Worm (Caenorhabditis elegans): ENCODE measurements around the gene F13D11.4.

The F13D11.4 gene

ce11 chrX:5816346-5816745, 18.3 kb downstream of the F13D11.4 start (continued):
- TF ChIP-seq ceh-24 (tag; optimal IDR thresholded peaks at IDR 0.05): no peak
- TF ChIP-seq hlh-6 (tag; optimal IDR thresholded peaks at IDR 0.05): no peak
- peak; percentile 20 for TF ChIP-seq ceh-19 (GFP tag; optimal IDR thresholded peaks at IDR 0.05)
- peak; percentile 42 for TF ChIP-seq sox-4 (tag; optimal IDR thresholded peaks at IDR 0.05)
- no peak for TF ChIP-seq F13H6.1 (tag; optimal IDR thresholded peaks at IDR 0.05)
- no peak for TF ChIP-seq mec-3 (tag; optimal IDR thresholded peaks at IDR 0.05; ENCODE audit: borderline replicate concordance)
- peak; percentile 12 for TF ChIP-seq elt-2 (tag; optimal IDR thresholded peaks at IDR 0.05)
- no peak for TF ChIP-seq pag-3 (tag; optimal IDR thresholded peaks at IDR 0.05; ENCODE audit: borderline replicate concordance)
- no peak for TF ChIP-seq C08G9.2 (tag; optimal IDR thresholded peaks at IDR 0.05)
- no peak for TF ChIP-seq dve-1 (tag; optimal IDR thresholded peaks at IDR 0.05)
- no peak for TF ChIP-seq K09A11.1 (tag; optimal IDR thresholded peaks at IDR 0.05; ENCODE audit: insufficient read depth)
- TF ChIP-seq ahr-1 (tag; optimal IDR thresholded peaks at IDR 0.05): no peak
- no peak for TF ChIP-seq pqm-1 (tag; optimal IDR thresholded peaks at IDR 0.05)

ce11 chrX:5815343-5815742, 19.3 kb downstream of the F13D11.4 start:
- TF ChIP-seq zip-5 (tag; optimal IDR thresholded peaks at IDR 0.05) (no peak), eyg-1 (tag; optimal IDR thresholded peaks at IDR 0.05) (no peak), K09A11.1 (tag; optimal IDR thresholded peaks at IDR 0.05; ENCODE audit: insufficient read depth) (no peak), K02D7.2 (tag; optimal IDR thresholded peaks at IDR 0.05) (no peak), fax-1 (tag; optimal IDR thresholded peaks at IDR 0.05) (no peak), rnt-1 (tag; optimal IDR thresholded peaks at IDR 0.05) (no peak), sox-2 (GFP tag; IDR thresholded peaks at IDR 0.05) (no peak), nhr-11 (tag; optimal IDR thresholded peaks at IDR 0.05) (no peak)

ce11 chrX:5814342-5814741, 20.3 kb downstream of the F13D11.4 start:
- TF ChIP-seq pat-9 (tag; optimal IDR thresholded peaks at IDR 0.05): no peak
- TF ChIP-seq madf-2 (tag; optimal IDR thresholded peaks at IDR 0.05): no peak
- no peak for TF ChIP-seq ceh-48 (tag; optimal IDR thresholded peaks at IDR 0.05)
- no peak for TF ChIP-seq ets-4 (tag; optimal IDR thresholded peaks at IDR 0.05)
- TF ChIP-seq ceh-34 (tag; optimal IDR thresholded peaks at IDR 0.05): no peak
- TF ChIP-seq elt-4 (tag; optimal IDR thresholded peaks at IDR 0.05): no peak
- TF ChIP-seq ceh-30 (tag; optimal IDR thresholded peaks at IDR 0.05): no peak
- TF ChIP-seq pqm-1 (tag; optimal IDR thresholded peaks at IDR 0.05): no peak
- no peak for TF ChIP-seq dve-1 (tag; optimal IDR thresholded peaks at IDR 0.05)
- no peak for TF ChIP-seq syd-9 (tag; optimal IDR thresholded peaks at IDR 0.05)
- no peak for TF ChIP-seq fax-1 (tag; optimal IDR thresholded peaks at IDR 0.05)
- TF ChIP-seq unc-42 (tag; optimal IDR thresholded peaks at IDR 0.05): no peak
- no peak for TF ChIP-seq nhr-232 (tag; optimal IDR thresholded peaks at IDR 0.05)
- no peak for TF ChIP-seq ceh-31 (tag; optimal IDR thresholded peaks at IDR 0.05)
- TF ChIP-seq pha-4 (tag; optimal IDR thresholded peaks at IDR 0.05): no peak
- TF ChIP-seq tbx-2 (tag; optimal IDR thresholded peaks at IDR 0.05): no peak

- TF ChIP-seq ceh-19 (GFP tag; optimal IDR thresholded peaks at IDR 0.05): no peak
- no peak for TF ChIP-seq hlh-15 (tag; optimal IDR thresholded peaks at IDR 0.05)
- no peak for TF ChIP-seq F13H6.1 (tag; optimal IDR thresholded peaks at IDR 0.05)
- TF ChIP-seq rnt-1 (tag; optimal IDR thresholded peaks at IDR 0.05): no peak
- TF ChIP-seq elt-2 (tag; optimal IDR thresholded peaks at IDR 0.05): peak; percentile 25
These were observed 21.6 kb downstream of the F13D11.4 start for ce11 chrX:5813030-5813429.

- TF ChIP-seq hlh-13 (GFP tag; optimal IDR thresholded peaks at IDR 0.05): no peak
- peak; percentile 89 for TF ChIP-seq pha-2 (tag; optimal IDR thresholded peaks at IDR 0.05)
- peak; percentile 44 for TF ChIP-seq gmeb-2 (tag; optimal IDR thresholded peaks at IDR 0.05)
- peak; percentile 83 for TF ChIP-seq hlh-6 (tag; optimal IDR thresholded peaks at IDR 0.05)
- peak; percentile 37 for TF ChIP-seq ttx-3 (tag; optimal IDR thresholded peaks at IDR 0.05)
- no peak for TF ChIP-seq nhr-11 (tag; optimal IDR thresholded peaks at IDR 0.05)
- peak; percentile 21 for TF ChIP-seq zip-5 (tag; optimal IDR thresholded peaks at IDR 0.05)
- TF ChIP-seq ceh-48 (tag; optimal IDR thresholded peaks at IDR 0.05): peak; percentile 93
- TF ChIP-seq ceh-30 (tag; optimal IDR thresholded peaks at IDR 0.05): peak; percentile 86
- peak; percentile 76 for TF ChIP-seq ceh-22 (tag; optimal IDR thresholded peaks at IDR 0.05)
- TF ChIP-seq pax-1 (tag; optimal IDR thresholded peaks at IDR 0.05): no peak
- TF ChIP-seq C38D4.7 (GFP tag; optimal IDR thresholded peaks at IDR 0.05): no peak
- TF ChIP-seq pha-4 (tag; optimal IDR thresholded peaks at IDR 0.05): no peak
- TF ChIP-seq ceh-34 (tag; optimal IDR thresholded peaks at IDR 0.05): peak; percentile 99
- peak; percentile 84 for TF ChIP-seq ceh-19 (GFP tag; optimal IDR thresholded peaks at IDR 0.05)
- peak; percentile 50 for TF ChIP-seq che-1 (tag; optimal IDR thresholded peaks at IDR 0.05)
- TF ChIP-seq eyg-1 (tag; optimal IDR thresholded peaks at IDR 0.05): peak; percentile 77
- no peak for TF ChIP-seq ama-1 (optimal IDR thresholded peaks at IDR 0.05)
- TF ChIP-seq unc-55 (GFP tag; optimal IDR thresholded peaks at IDR 0.05): peak; percentile 91
- peak; percentile 31 for TF ChIP-seq pag-3 (tag; optimal IDR thresholded peaks at IDR 0.05; ENCODE audit: borderline replicate concordance)
- no peak for TF ChIP-seq odd-2 (tag; optimal IDR thresholded peaks at IDR 0.05)
These were observed 22.5 kb downstream of the F13D11.4 start for ce11 chrX:5811997-5812562.

Measured in whole organism, late embryonic.